Fruit fly (Drosophila melanogaster) whole organism, embryonic: ENCODE results near the gene CG6230.

Source experiments
- Atf3 ChIP-seq: fragments of 200-800 bp; sonication (Bioruptor generic); optimal IDR thresholded peaks from 3 replicates; lab custom pipeline; 2016; ENCODE audit warnings: missing biosample characterization, missing genetic modification characterization
- Blimp-1 ChIP-seq: fragments of 200-800 bp; sonication (Bioruptor generic); optimal IDR thresholded peaks from 3 replicates; lab custom pipeline; 2018; ENCODE audit warnings: missing biosample characterization, missing genetic modification characterization, mild to moderate bottlenecking, moderate library complexity, missing genetic modification reagents
- CG10462 ChIP-seq: fragments of 200-800 bp; sonication (Bioruptor generic); optimal IDR thresholded peaks from 2 replicates; lab custom pipeline; 2016; ENCODE audit warnings: missing biosample characterization, missing genetic modification characterization
- CG11085 ChIP-seq: fragments of 200-800 bp; sonication (Bioruptor generic); IDR thresholded peaks from 2 replicates; pipeline ENCODE4 v1.3.6; 2022; ENCODE audit warnings: missing biosample characterization, missing genetic modification characterization
- CG11456 ChIP-seq: fragments of 200-800 bp; sonication (Bioruptor generic); IDR thresholded peaks from 3 replicates; pipeline ENCODE4 v1.3.6; 2022; ENCODE audit warnings: missing biosample characterization, missing genetic modification characterization
- CG11560 ChIP-seq: fragments of 200-800 bp; sonication (Bioruptor generic); IDR thresholded peaks from 3 replicates; pipeline ENCODE4 v1.3.6; 2022; ENCODE audit warnings: missing biosample characterization, missing genetic modification characterization
- CG12219 ChIP-seq: fragments of 200-800 bp; sonication (Bioruptor generic); optimal IDR thresholded peaks from 3 replicates; lab custom pipeline; 2018; ENCODE audit warnings: missing biosample characterization, mild to moderate bottlenecking, missing genetic modification characterization
- CG12942 ChIP-seq: fragments of 200-800 bp; sonication (Bioruptor generic); optimal IDR thresholded peaks from 3 replicates; lab custom pipeline; 2016; ENCODE audit warnings: missing biosample characterization, missing genetic modification characterization
- CG15479 ChIP-seq: fragments of 200-800 bp; sonication (Bioruptor generic); optimal IDR thresholded peaks from 3 replicates; lab custom pipeline; 2019; ENCODE audit warnings: missing biosample characterization, mild to moderate bottlenecking, missing genetic modification characterization, moderate library complexity
- CG15514 ChIP-seq: fragments of 200-800 bp; sonication (Bioruptor generic); optimal IDR thresholded peaks from 3 replicates; lab custom pipeline; 2017; ENCODE audit warnings: missing biosample characterization, missing genetic modification characterization, mild to moderate bottlenecking, moderate library complexity, missing genetic modification reagents
- CG15696 ChIP-seq: fragments of 200-800 bp; sonication (Bioruptor generic); optimal IDR thresholded peaks from 2 replicates; lab custom pipeline; 2019; ENCODE audit warnings: missing biosample characterization, mild to moderate bottlenecking, missing genetic modification characterization, moderate library complexity
- CG2199 ChIP-seq: fragments of 200-800 bp; sonication (Bioruptor generic); IDR thresholded peaks from 3 replicates; pipeline ENCODE4 v1.3.6; 2022; ENCODE audit warnings: missing biosample characterization, missing genetic modification characterization
- CG2202 ChIP-seq: fragments of 200-800 bp; sonication (Bioruptor generic); optimal IDR thresholded peaks from 2 replicates; lab custom pipeline; 2018; ENCODE audit warnings: missing biosample characterization, mild to moderate bottlenecking, missing genetic modification characterization
- CG2889 ChIP-seq: fragments of 200-800 bp; sonication (Bioruptor generic); IDR thresholded peaks from 3 replicates; pipeline ENCODE4 v1.3.6; 2022; ENCODE audit warnings: missing biosample characterization, missing genetic modification characterization
- CG31365 ChIP-seq: fragments of 200-800 bp; sonication (Bioruptor generic); optimal IDR thresholded peaks from 2 replicates; lab custom pipeline; 2018; ENCODE audit warnings: missing biosample characterization, mild to moderate bottlenecking, missing genetic modification characterization
- CG43689 ChIP-seq: fragments of 200-800 bp; sonication (Bioruptor generic); IDR thresholded peaks from 2 replicates; pipeline ENCODE4 v1.3.6; 2022; ENCODE audit warnings: missing biosample characterization, missing genetic modification characterization
- CG6175 ChIP-seq: fragments of 200-800 bp; sonication (Bioruptor generic); IDR thresholded peaks from 3 replicates; pipeline ENCODE4 v1.3.6; 2022; ENCODE audit warnings: missing biosample characterization, missing genetic modification characterization
- CG6689 ChIP-seq: fragments of 200-800 bp; sonication (Bioruptor generic); IDR thresholded peaks from 2 replicates; pipeline ENCODE4 v1.3.6; 2022; ENCODE audit warnings: missing biosample characterization, missing genetic modification characterization
- CG7963 ChIP-seq: fragments of 200-800 bp; sonication (Bioruptor generic); IDR thresholded peaks from 3 replicates; pipeline ENCODE4 v1.3.6; 2022; ENCODE audit warnings: missing biosample characterization, missing genetic modification characterization; ENCODE audit not compliant: partially characterized antibody
- CG8924 ChIP-seq: fragments of 200-800 bp; optimal IDR thresholded peaks from 3 replicates; lab custom pipeline; 2019; ENCODE audit warnings: missing biosample characterization, mild to moderate bottlenecking, missing genetic modification characterization, moderate library complexity
- CG9215 ChIP-seq: fragments of 200-800 bp; sonication (Bioruptor generic); IDR thresholded peaks from 2 replicates; pipeline ENCODE4 v1.3.6; 2022; ENCODE audit warnings: missing biosample characterization, missing genetic modification characterization
- CoRest ChIP-seq: fragments of 200-800 bp; sonication (Bioruptor generic); optimal IDR thresholded peaks from 3 replicates; lab custom pipeline; 2018; ENCODE audit warnings: missing biosample characterization, mild to moderate bottlenecking, missing genetic modification characterization, moderate library complexity
- Fer2 ChIP-seq: fragments of 200-800 bp; sonication (Bioruptor generic); optimal IDR thresholded peaks from 2 replicates; lab custom pipeline; 2018; ENCODE audit warnings: missing biosample characterization, mild to moderate bottlenecking, missing genetic modification characterization, moderate library complexity
- HLH54F ChIP-seq: fragments of 200-800 bp; sonication (Bioruptor generic); optimal IDR thresholded peaks from 3 replicates; lab custom pipeline; 2016; ENCODE audit warnings: missing biosample characterization, missing genetic modification characterization
- Hey ChIP-seq: fragments of 200-800 bp; sonication (Bioruptor generic); optimal IDR thresholded peaks from 3 replicates; lab custom pipeline; 2018; ENCODE audit warnings: missing biosample characterization, mild to moderate bottlenecking, missing genetic modification characterization
- Hr78 ChIP-seq, 2 experiments: fragments of 200-800 bp in 1 of 2; fragments of >200 bp in 1 of 2; sonication (Bioruptor generic) in 1 of 2; optimal IDR thresholded peaks; 2 replicates each; lab custom pipeline; 2017 to 2019; ENCODE audit warnings: missing biosample characterization in 2 of 2, missing genetic modification characterization in 2 of 2, mild to moderate bottlenecking in 1 of 2, moderate library complexity in 1 of 2
- Jarid2 ChIP-seq: fragments of 200-800 bp; sonication (Bioruptor generic); optimal IDR thresholded peaks from 3 replicates; lab custom pipeline; 2017; ENCODE audit warnings: mild to moderate bottlenecking, missing biosample characterization, missing genetic modification reagents, missing genetic modification characterization
- Myb ChIP-seq: fragments of 200-800 bp; sonication (Bioruptor generic); optimal IDR thresholded peaks from 2 replicates; lab custom pipeline; 2016; ENCODE audit warnings: missing biosample characterization, missing genetic modification characterization
- Optix ChIP-seq: fragments of 200-800 bp; sonication (Bioruptor generic); IDR thresholded peaks from 3 replicates; pipeline ENCODE4 v1.3.6; 2022; ENCODE audit warnings: missing biosample characterization, missing genetic modification characterization
- Sry-δ ChIP-seq: fragments of 200-800 bp; sonication (Bioruptor generic); optimal IDR thresholded peaks from 2 replicates; lab custom pipeline; 2016; ENCODE audit warnings: missing biosample characterization, missing genetic modification characterization
- TFAM ChIP-seq: fragments of 200-800 bp; sonication (Bioruptor generic); optimal IDR thresholded peaks from 2 replicates; lab custom pipeline; 2017; ENCODE audit warnings: missing biosample characterization, missing genetic modification characterization, inconsistent platforms
- Vsx1 ChIP-seq: fragments of 200-800 bp; sonication (Bioruptor generic); optimal IDR thresholded peaks from 2 replicates; lab custom pipeline; 2017; ENCODE audit warnings: missing biosample characterization, mild to moderate bottlenecking, missing genetic modification characterization, missing genetic modification reagents
- bowl ChIP-seq: fragments of 200-800 bp; sonication (Bioruptor generic); IDR thresholded peaks from 2 replicates; pipeline ENCODE4 v1.3.6; 2022; ENCODE audit warnings: missing biosample characterization, missing genetic modification characterization
- crp ChIP-seq, 2 experiments: fragments of 200-800 bp; sonication (Bioruptor generic); optimal IDR thresholded peaks; 2 replicates in 1 of 2; 3 replicates in 1 of 2; lab custom pipeline; 2017; ENCODE audit warnings: missing biosample characterization in 2 of 2, missing genetic modification characterization in 2 of 2, mild to moderate bottlenecking in 1 of 2, moderate library complexity in 1 of 2
- da ChIP-seq: fragments of 200-800 bp; sonication (Bioruptor generic); optimal IDR thresholded peaks from 2 replicates; lab custom pipeline; 2016; ENCODE audit warnings: missing biosample characterization, missing genetic modification characterization
- dysf ChIP-seq: fragments of 200-800 bp; sonication (Bioruptor generic); IDR thresholded peaks from 3 replicates; pipeline ENCODE4 v1.3.6; 2022; ENCODE audit warnings: missing biosample characterization, missing genetic modification characterization
- fd102C ChIP-seq: fragments of 200-800 bp; sonication (Bioruptor generic); optimal IDR thresholded peaks from 2 replicates; lab custom pipeline; 2018; ENCODE audit warnings: missing biosample characterization, mild to moderate bottlenecking, missing genetic modification characterization, moderate library complexity
- hbn ChIP-seq: fragments of 200-800 bp; sonication (Bioruptor generic); IDR thresholded peaks from 2 replicates; pipeline ENCODE4 v1.3.6; 2022; ENCODE audit warnings: missing biosample characterization, missing genetic modification characterization; ENCODE audit not compliant: partially characterized antibody
- kah ChIP-seq: fragments of 200-800 bp; sonication (Bioruptor generic); optimal IDR thresholded peaks from 2 replicates; lab custom pipeline; 2018; ENCODE audit warnings: missing biosample characterization, mild to moderate bottlenecking, missing genetic modification characterization
- lbe ChIP-seq: fragments of 200-800 bp; sonication (Bioruptor generic); optimal IDR thresholded peaks from 2 replicates; lab custom pipeline; 2016; ENCODE audit warnings: missing biosample characterization, mild to moderate bottlenecking, missing genetic modification characterization
- mirr ChIP-seq: fragments of 200-800 bp; sonication (Bioruptor generic); optimal IDR thresholded peaks from 3 replicates; lab custom pipeline; 2018; ENCODE audit warnings: missing biosample characterization, mild to moderate bottlenecking, missing genetic modification characterization
- nmo ChIP-seq: fragments of 200-800 bp; sonication (Bioruptor generic); optimal IDR thresholded peaks from 2 replicates; lab custom pipeline; 2018; ENCODE audit warnings: missing biosample characterization, mild to moderate bottlenecking, missing genetic modification characterization, moderate library complexity
- prd ChIP-seq, 3 experiments: fragments of >200 bp in 2 of 3; fragments of 200-800 bp in 1 of 3; sonication (Bioruptor generic) in 1 of 3; optimal IDR thresholded peaks in 2 of 3; IDR thresholded peaks in 1 of 3; 2 replicates in 2 of 3; 3 replicates in 1 of 3; pipeline versions ENCODE4 v1.3.6 to Lab custom; 2017 to 2022; ENCODE audit warnings: missing biosample characterization in 1 of 3, missing genetic modification characterization in 1 of 3
- ranshi ChIP-seq: fragments of 200-800 bp; sonication (Bioruptor generic); IDR thresholded peaks from 2 replicates; pipeline ENCODE4 v1.3.6; 2022; ENCODE audit warnings: missing biosample characterization, missing genetic modification characterization
- scrt ChIP-seq: fragments of 200-800 bp; sonication (Bioruptor generic); optimal IDR thresholded peaks from 2 replicates; lab custom pipeline; 2018; ENCODE audit warnings: missing biosample characterization, mild to moderate bottlenecking, missing genetic modification characterization, moderate library complexity
- trem ChIP-seq: fragments of 200-800 bp; optimal IDR thresholded peaks from 3 replicates; lab custom pipeline; 2019; ENCODE audit warnings: missing biosample characterization, mild to moderate bottlenecking, missing genetic modification characterization, moderate library complexity
- tx ChIP-seq: fragments of 200-800 bp; sonication (Bioruptor generic); optimal IDR thresholded peaks from 2 replicates; lab custom pipeline; 2016; ENCODE audit warnings: missing biosample characterization, missing genetic modification characterization
- usp ChIP-seq: fragments of >200 bp; optimal IDR thresholded peaks from 2 replicates; lab custom pipeline; 2017; ENCODE audit warnings: missing biosample characterization, missing genetic modification characterization
- zen ChIP-seq: fragments of 200-800 bp; sonication (Bioruptor generic); optimal IDR thresholded peaks from 3 replicates; lab custom pipeline; 2018; ENCODE audit warnings: missing biosample characterization, mild to moderate bottlenecking, missing genetic modification characterization, moderate library complexity

Gene CG6230

dm6 chr2L:11082025-11082424 lies 38.1 kb downstream of the CG6230 start:
- peak; percentile 91 for TF ChIP-seq scrt
- TF ChIP-seq usp (GFP tag; lab: Kevin White, UChicago): no peak
- TF ChIP-seq crp (GFP tag; optimal IDR thresholded peaks at IDR 0.05; lab: Kevin White, UChicago): no peak
- TF ChIP-seq bowl (GFP tag; lab: Robert Waterston, UW): no peak
- TF ChIP-seq CG12219 (GFP tag; lab: Kevin White, UChicago): no peak
- TF ChIP-seq CG7963 (GFP tag; lab: Robert Waterston, UW): no peak
- 0 out of 3 replicates have a peak, but pooled peaks have one; percentile 29 for TF ChIP-seq dysf (GFP tag; lab: Robert Waterston, UW)
- TF ChIP-seq CG2202: no peak
- peak; percentile 42 for TF ChIP-seq zen (tag; lab: Kevin White, UChicago)
- TF ChIP-seq trem (tag; lab: Kevin White, UChicago): no peak
- no peak for TF ChIP-seq Myb (GFP tag; lab: Kevin White, UChicago)
- no peak for TF ChIP-seq CG10462
- TF ChIP-seq CG15696 (tag; lab: Kevin White, UChicago): no peak
- TF ChIP-seq CG11456 (GFP tag; lab: Robert Waterston, UW): no peak
- TF ChIP-seq CG15514 (GFP tag; lab: Kevin White, UChicago): no peak
- TF ChIP-seq hbn (GFP tag; lab: Robert Waterston, UW): no peak
- no peak for TF ChIP-seq CG9215 (GFP tag; lab: Robert Waterston, UW)
- TF ChIP-seq kah: peak; percentile 19

dm6 chr2L:11081337-11081736 lies 38.8 kb downstream of the CG6230 start, which contains the start of gene AstC:
AstC (minus strand) TSS chr2L:11081399.
- TF ChIP-seq CG31365 (tag; lab: Kevin White, UChicago): no peak
- TF ChIP-seq Fer2 (tag; lab: Kevin White, UChicago): no peak
- TF ChIP-seq CG15479: no peak
- TF ChIP-seq tx (GFP tag; lab: Kevin White, UChicago): no peak
- TF ChIP-seq Sry-δ (GFP tag; lab: Kevin White, UChicago): no peak
- TF ChIP-seq CG6175 (GFP tag; lab: Robert Waterston, UW): 0 out of 3 replicates have a peak, but pooled peaks have one; percentile 14
- TF ChIP-seq nmo: no peak
- TF ChIP-seq lbe (GFP tag; lab: Kevin White, UChicago): no peak
- TF ChIP-seq ranshi (GFP tag; lab: Robert Waterston, UW): no peak
- TF ChIP-seq mirr (GFP tag; lab: Kevin White, UChicago): no peak
- TF ChIP-seq CG6689 (GFP tag; lab: Robert Waterston, UW): no peak
- no peak for TF ChIP-seq CG43689
- no peak for TF ChIP-seq Blimp-1
- TF ChIP-seq Hey (tag; lab: Kevin White, UChicago): no peak
- no peak for TF ChIP-seq trem (tag; lab: Kevin White, UChicago)
- TF ChIP-seq da (GFP tag; lab: Kevin White, UChicago): no peak
- TF ChIP-seq fd102C (GFP tag; lab: Kevin White, UChicago): no peak
- no peak for TF ChIP-seq zen (tag; lab: Kevin White, UChicago)
- no peak for TF ChIP-seq Atf3 (GFP tag; lab: Kevin White, UChicago)
- 0 out of 3 replicates have a peak, but pooled peaks have one; percentile 16 for TF ChIP-seq CG11560
- TF ChIP-seq CG2889 (GFP tag; lab: Robert Waterston, UW): 0 out of 3 replicates have a peak, but pooled peaks have one; percentile 31
- no peak for TF ChIP-seq Hr78 (GFP tag; optimal IDR thresholded peaks at IDR 0.05; lab: Kevin White, UChicago)
- TF ChIP-seq CG12942: no peak
- TF ChIP-seq prd (optimal IDR thresholded peaks at IDR 0.05; lab: Kevin White, UChicago): no peak
- TF ChIP-seq prd (GFP tag; IDR thresholded peaks at IDR 0.05; lab: Robert Waterston, UW): no peak
- TF ChIP-seq Jarid2 (GFP tag; lab: Kevin White, UChicago): no peak
- no peak for TF ChIP-seq CG2199 (GFP tag; lab: Robert Waterston, UW)
- TF ChIP-seq Vsx1: no peak
- TF ChIP-seq Optix: no peak
- TF ChIP-seq CG8924 (tag; lab: Kevin White, UChicago): no peak
- no peak for TF ChIP-seq CG11085 (GFP tag; lab: Robert Waterston, UW)
- no peak for TF ChIP-seq TFAM (GFP tag; lab: Kevin White, UChicago)
- no peak for TF ChIP-seq CoRest (tag; lab: Kevin White, UChicago)
- TF ChIP-seq HLH54F (GFP tag; lab: Kevin White, UChicago): no peak
